Worm (Caenorhabditis elegans): ENCODE measurements around the gene F18E3.12.

ce11 chrV:7369578-7369977 lies 45.2 kb upstream of the F18E3.12 start, which contains the start of gene srj-14:
- TF ChIP-seq W03F9.2 (tag; optimal IDR thresholded peaks at IDR 0.05) (no peak), him-1 (tag; optimal IDR thresholded peaks at IDR 0.05) (no peak), dao-5 (tag; optimal IDR thresholded peaks at IDR 0.05) (no peak)
